Fruit fly (Drosophila melanogaster): ENCODE data around the gene IFT54.

IFT54 gene

DNA sequence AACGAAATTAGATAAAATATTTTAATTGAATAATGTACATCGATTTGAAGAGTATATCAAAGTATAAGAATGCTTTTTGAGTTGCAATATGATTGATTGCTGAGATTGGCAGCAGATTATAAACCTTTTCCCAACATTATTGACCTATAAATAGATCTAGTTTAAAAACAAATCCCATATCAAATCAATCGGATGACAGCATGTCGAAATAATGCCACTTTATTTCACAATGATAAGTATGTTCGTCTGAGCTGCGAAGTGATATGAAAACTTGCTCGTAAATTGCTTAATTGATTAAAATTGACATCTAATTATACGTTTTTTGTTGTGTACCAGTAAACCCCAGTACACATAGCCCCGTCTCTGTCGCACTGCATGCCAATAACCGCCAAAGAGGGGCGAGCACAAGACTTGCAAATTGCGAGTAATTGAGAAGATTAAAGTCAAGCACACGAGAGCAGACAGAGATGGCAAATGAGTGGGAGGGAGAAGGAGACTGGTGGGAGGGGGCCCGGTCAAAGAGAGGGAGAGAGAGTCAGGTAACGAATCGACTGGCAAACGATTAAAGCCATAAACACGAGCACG, 19.1 kb upstream of the IFT54 start:
- TF ChIP-seq EcR (GFP tag; optimal IDR thresholded peaks at IDR 0.05) (no peak), Dll (optimal IDR thresholded peaks at IDR 0.05) (peak; percentile 27)

DNA sequence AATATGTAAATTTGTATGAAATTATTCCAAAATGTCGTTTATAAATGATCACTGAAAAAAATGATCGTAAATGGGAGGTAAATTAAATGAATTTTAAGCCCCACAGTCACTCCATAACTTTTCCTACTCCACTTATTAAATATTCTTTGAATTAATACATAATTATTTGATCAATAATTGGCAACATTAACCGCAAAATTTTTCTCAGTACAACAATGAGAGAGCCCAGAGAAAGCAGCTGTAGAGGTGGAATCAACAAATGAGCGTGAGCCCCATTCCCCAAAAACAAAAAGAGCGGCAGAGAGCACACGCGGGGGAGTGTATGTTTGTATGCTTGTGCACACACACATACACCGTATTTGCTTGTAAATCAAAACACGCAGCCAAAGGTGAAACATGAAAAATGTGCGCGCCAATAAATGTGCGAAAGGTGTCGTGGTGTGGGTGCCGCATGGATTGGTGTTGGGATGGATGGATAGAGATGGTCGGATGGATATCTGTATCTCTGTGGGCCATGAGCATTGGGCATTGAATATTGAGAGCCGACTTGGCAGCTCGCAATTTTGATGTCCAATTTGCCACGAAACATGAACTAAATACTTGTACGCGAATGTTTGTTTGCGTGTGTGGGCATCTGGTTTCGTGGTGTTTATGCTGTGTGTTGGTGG, 18.3 kb upstream of the IFT54 start:
- TF ChIP-seq usp (GFP tag; optimal IDR thresholded peaks at IDR 0.05) (no peak), pan (optimal IDR thresholded peaks at IDR 0.05) (no peak), EcR (GFP tag; optimal IDR thresholded peaks at IDR 0.05) (no peak), CG8478 (optimal IDR thresholded peaks at IDR 0.05) (no peak), psq (optimal IDR thresholded peaks at IDR 0.05) (no peak), Dll (optimal IDR thresholded peaks at IDR 0.05) (peak; percentile 92)

DNA sequence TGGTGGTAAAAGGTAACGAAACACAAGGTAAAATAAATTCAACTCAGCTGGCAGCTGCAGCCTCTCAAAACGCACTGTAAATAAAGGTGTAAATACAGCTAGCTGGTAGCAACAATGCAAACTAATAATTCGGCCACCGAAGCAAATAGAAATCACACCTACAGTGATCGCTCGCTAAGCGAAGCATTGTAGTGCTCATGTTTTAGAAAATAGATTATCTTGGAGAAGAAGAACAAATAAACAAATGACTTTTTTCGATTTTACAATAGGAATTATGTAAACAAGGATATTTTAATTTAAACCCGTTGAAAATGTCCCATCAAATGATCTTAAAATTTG, 17.8 kb upstream of the IFT54 start:
- TF ChIP-seq pan (optimal IDR thresholded peaks at IDR 0.05) (no peak), usp (GFP tag; optimal IDR thresholded peaks at IDR 0.05) (no peak), CG8478 (optimal IDR thresholded peaks at IDR 0.05) (no peak), EcR (GFP tag; optimal IDR thresholded peaks at IDR 0.05) (no peak), Dll (optimal IDR thresholded peaks at IDR 0.05) (no peak), psq (optimal IDR thresholded peaks at IDR 0.05) (no peak)

DNA sequence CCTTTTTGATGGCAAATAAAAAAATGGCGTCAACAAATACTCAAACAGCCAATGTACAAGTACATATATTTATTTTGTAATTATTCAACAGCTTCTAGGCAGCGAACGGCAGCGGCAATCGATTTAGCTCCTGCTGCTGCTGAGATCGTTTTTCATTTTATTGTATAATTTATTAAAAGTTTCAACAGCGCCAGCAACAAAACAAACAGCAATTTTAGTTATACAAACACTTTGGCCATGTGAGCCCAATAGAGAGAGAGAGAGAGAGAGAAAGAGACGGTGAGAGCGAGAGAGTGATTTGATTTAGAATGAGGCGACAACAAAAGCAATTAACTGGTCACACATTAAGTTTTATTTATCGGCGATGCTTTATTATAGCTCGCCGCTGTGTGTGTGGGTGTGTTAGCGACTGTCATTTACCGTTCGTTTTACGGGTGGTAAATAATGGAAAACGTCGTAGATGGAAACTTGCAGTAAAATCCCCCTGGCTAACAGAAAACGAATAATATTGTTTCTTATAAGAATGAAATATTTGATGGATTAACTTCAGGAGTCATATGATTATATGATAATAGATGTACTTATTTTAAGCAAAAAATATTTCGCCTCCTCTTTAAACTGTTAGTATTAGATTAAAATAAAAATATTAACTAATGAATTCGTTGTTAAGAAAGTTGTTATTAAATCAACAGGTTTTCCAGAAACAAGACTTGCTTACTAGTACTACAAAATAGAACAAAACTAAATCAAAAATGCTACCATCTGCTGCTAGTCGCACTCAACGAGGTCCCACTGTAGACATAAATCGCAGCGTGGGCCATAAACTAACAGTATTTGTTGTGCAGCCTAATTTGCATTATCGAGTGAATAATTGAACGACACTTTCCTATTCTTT, 16.9 kb upstream of the IFT54 start:
- no peak for TF ChIP-seq pan (optimal IDR thresholded peaks at IDR 0.05)
- TF ChIP-seq psq (optimal IDR thresholded peaks at IDR 0.05) = no peak
- no peak for TF ChIP-seq EcR (GFP tag; optimal IDR thresholded peaks at IDR 0.05)
- no peak for TF ChIP-seq usp (GFP tag; optimal IDR thresholded peaks at IDR 0.05)
- TF ChIP-seq CG8478 (optimal IDR thresholded peaks at IDR 0.05) = no peak
- no peak for TF ChIP-seq Dll (optimal IDR thresholded peaks at IDR 0.05)

DNA sequence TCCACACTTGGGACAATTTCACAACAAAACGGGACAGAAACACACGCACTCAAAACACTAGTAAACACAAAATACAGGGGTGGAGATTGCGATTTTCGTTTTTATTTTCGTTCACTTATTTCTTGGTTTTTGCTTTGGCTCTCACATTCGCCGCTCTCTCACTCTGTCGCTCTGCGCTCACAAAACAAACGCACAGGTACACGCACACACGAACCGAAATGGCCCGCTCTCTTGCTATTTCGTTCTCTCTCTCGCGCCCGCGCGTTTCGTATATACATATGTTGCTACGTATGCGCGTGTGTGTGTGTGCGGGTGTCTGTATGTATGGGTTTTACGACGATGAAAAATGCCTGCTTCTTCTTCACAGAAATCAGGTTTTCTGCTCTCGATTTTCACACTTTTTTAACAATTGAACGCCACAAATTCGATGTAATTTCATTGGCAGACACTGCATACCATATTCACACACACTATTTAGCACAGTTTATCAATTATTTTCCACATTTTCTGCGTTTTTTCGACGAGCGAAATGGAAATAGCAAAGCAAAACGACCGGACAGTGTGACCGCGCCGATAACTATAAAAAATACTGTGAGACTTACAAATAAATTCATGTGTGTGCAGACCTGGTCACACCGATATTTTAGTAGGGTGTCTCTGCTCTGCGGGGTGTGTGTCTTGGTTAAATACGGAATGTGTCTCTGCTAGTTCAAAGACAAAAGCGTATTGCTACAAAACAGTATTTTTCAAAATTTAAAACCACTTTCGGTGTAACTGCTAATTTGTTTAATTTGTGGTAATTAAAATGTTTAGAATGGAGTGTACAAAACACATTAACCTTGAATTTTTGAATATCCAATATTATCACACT, 15.7 kb upstream of the IFT54 start, which contains the start of gene trx:
Gene trx, minus strand, starts transcription at position 584 of the 871 bp plus-strand sequence.
- TF ChIP-seq psq (optimal IDR thresholded peaks at IDR 0.05) = no peak
- TF ChIP-seq CG8478 (optimal IDR thresholded peaks at IDR 0.05) = no peak
- no peak for TF ChIP-seq EcR (GFP tag; optimal IDR thresholded peaks at IDR 0.05)
- no peak for TF ChIP-seq usp (GFP tag; optimal IDR thresholded peaks at IDR 0.05)

DNA sequence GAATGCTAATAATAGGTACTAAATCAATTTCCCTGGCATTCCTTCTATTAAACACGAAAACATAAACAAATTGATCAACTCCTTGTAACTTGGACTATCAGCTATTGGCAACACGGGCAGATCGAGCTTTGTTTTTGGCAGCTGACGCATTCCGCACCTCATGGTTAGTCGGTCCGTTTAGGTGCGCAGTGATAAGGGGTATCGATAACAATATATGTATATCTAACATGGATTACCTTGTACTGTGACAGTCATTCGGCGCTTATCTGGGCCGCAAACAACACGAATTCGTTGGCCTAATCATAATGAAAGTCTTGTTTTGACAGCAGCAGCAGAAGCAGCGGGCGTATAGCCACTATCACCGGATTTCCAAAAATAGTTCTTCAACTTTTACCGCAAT, 14.2 kb upstream of the IFT54 start:
- TF ChIP-seq CG8478 (optimal IDR thresholded peaks at IDR 0.05) = no peak

DNA sequence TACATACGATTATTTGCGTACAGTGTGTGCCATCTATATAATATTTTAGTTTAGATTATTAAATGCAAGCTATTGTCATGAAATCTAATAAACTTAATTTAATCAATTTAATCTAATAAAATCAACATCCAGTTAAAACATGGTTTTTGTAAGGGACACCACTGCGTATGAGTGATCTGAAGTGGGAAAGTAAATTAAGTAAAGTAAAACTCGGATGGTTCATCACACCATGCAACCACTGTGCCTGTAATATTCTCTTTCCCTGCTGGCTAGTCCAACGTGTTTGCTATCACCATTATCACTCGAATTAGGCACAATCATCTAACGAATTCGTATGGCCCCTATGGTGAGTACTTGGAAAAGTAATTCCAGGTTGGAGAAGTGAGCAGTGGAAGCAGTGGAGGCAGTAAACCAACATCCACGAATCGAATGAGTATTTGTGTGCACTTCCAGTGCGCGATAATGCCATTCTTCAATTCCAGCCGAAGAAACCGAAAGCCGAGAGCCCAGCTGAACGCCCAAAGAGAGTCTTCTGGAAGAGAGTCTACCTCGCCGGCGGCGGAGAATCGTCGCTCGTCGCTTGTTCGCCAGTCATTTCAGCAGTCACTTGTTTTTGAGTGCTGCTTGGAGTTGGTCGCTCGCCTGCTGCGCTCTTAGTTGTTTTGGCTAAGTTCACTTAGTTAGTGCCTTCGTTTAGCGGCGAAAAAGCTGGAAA, 13.4 kb upstream of the IFT54 start, which contains the start of gene red:
Gene red, plus strand, starts transcription at position 403 of the 715 bp plus-strand sequence.
- TF ChIP-seq psq (optimal IDR thresholded peaks at IDR 0.05) (no peak), EcR (GFP tag; optimal IDR thresholded peaks at IDR 0.05) (no peak), Dll (optimal IDR thresholded peaks at IDR 0.05) (no peak), CG8478 (optimal IDR thresholded peaks at IDR 0.05) (no peak), usp (GFP tag; optimal IDR thresholded peaks at IDR 0.05) (no peak), pan (optimal IDR thresholded peaks at IDR 0.05) (no peak)

DNA sequence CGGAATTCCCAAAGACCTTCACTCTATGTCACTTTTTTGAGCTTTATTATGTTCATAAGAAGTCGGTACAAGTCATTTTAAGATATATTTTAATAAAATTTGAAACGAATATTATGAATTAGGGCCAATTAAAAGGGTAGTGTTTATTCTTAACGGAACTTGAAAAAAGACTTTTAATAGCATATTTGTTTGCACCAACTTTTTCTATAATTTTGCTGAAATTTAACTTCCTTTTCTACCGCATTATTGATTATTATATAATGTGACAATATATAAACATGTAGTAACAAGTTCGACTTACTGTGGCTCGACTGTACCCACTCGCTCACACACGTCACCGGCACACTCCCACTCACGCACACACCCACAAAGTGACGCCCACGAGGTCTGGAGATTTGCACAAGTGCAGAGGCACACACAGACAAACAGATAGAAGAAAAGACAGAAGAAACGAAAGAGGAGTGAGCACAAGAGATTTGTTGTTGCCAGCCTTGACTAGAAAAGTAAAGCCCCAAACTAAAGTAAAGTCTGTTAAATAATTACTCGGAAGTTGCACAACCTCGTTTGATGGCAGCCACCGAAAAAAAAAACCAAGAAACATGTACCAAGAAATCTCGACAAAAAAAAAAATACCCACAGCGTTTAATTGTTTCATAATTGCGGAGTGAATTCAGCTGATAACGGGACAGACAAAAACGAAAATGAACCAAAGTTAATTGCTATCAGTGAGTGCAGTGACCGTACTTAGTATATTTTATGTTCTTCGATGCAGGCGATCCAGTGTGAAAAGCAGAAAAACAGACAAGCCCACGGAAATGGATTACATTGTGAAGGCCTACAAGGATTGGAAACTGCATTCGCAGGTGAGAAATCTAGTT, 12.0 kb upstream of the IFT54 start:
- no peak for TF ChIP-seq usp (GFP tag; optimal IDR thresholded peaks at IDR 0.05)
- TF ChIP-seq CG8478 (optimal IDR thresholded peaks at IDR 0.05) = no peak
- TF ChIP-seq Dll (optimal IDR thresholded peaks at IDR 0.05) = no peak
- TF ChIP-seq psq (optimal IDR thresholded peaks at IDR 0.05) = no peak
- TF ChIP-seq pan (optimal IDR thresholded peaks at IDR 0.05) = no peak
- TF ChIP-seq EcR (GFP tag; optimal IDR thresholded peaks at IDR 0.05) = no peak

DNA sequence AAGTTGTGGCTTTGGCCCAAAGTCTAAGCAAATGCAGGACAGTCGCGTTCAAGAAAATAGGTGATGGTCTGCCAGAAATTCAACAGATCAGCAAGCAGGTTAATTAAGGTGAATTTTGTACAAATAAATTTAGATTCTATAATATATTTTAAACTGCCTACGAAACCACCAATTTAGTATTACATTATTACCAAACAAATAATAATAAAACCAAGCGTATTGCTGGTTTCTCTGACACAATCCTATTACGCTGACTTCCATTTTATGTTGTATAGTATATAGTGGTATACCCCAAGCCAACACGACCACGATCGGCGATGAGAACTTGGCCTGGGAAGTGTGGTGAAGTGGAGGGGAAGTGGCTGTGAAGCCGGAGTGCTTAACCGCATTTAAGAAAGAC, 10.8 kb upstream of the IFT54 start:
- TF ChIP-seq usp (GFP tag; optimal IDR thresholded peaks at IDR 0.05) = no peak
- TF ChIP-seq pan (optimal IDR thresholded peaks at IDR 0.05) = no peak

DNA sequence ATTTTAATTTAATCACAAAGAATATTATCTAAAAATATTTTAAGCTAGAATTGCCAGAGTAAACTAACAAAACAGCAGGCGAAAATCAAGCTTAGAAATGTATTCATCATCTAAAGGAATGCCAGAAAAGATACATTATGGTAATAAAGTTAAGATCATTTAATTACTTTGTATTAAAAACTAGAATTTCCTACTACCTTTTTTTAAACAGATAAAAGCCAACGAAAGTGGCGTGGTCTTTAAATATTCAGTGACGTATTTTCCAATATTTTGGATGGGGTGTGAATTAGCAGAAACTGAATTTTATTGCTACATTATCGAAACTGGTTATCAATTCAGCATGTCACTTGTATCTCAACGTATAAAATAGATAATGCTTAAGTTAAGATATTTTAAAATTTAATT, 9.9 kb upstream of the IFT54 start:
- TF ChIP-seq CG8478 (optimal IDR thresholded peaks at IDR 0.05) (no peak), EcR (GFP tag; optimal IDR thresholded peaks at IDR 0.05) (no peak), psq (optimal IDR thresholded peaks at IDR 0.05) (no peak), usp (GFP tag; optimal IDR thresholded peaks at IDR 0.05) (no peak), pan (optimal IDR thresholded peaks at IDR 0.05) (no peak), Dll (optimal IDR thresholded peaks at IDR 0.05) (no peak)
